Worm (Caenorhabditis elegans) whole organism, L1 larva: Measurements from ENCODE around the gene tbce-1.

Experiments
- efl-3 ChIP-seq: fragments of 200-800 bp; sonication (Bioruptor generic); optimal IDR thresholded peaks from 2 replicates; lab custom pipeline; 2018; ENCODE audit warnings: mild to moderate bottlenecking, missing genetic modification characterization, missing compliant biosample characterization
- egl-27 ChIP-seq, 2 experiments: fragments of 150-350 bp in 1 of 2; sonication (generic microtip); optimal IDR thresholded peaks; 3 replicates each; lab custom pipeline; 2017 to 2018; ENCODE audit warnings: missing biosample characterization in 2 of 2, missing genetic modification characterization in 2 of 2, missing genetic modification reagents in 2 of 2
- elt-2 ChIP-seq: sonication (generic microtip); optimal IDR thresholded peaks from 2 replicates; lab custom pipeline; 2016; ENCODE audit warnings: missing genetic modification characterization, mild to moderate bottlenecking, inconsistent platforms, missing compliant biosample characterization, missing genetic modification reagents
- mab-9 ChIP-seq: fragments of 200-800 bp; sonication (Bioruptor generic); IDR thresholded peaks from 2 replicates; pipeline ENCODE4 v1.3.6; 2022; ENCODE audit warnings: missing genetic modification reagents, missing genetic modification characterization, missing compliant biosample characterization
- nhr-11 ChIP-seq: fragments of 150-350 bp; optimal IDR thresholded peaks from 2 replicates; lab custom pipeline; 2014; ENCODE audit warnings: missing biosample characterization, missing genetic modification characterization
- nhr-19 ChIP-seq: fragments of 200-800 bp; sonication (Bioruptor generic); conservative IDR thresholded peaks from 2 replicates; pipeline ENCODE4 v1.3.6; 2022; ENCODE audit warnings: missing genetic modification characterization, missing compliant biosample characterization
- pqm-1 ChIP-seq: sonication (generic microtip); optimal IDR thresholded peaks from 3 replicates; lab custom pipeline; 2017; ENCODE audit warnings: missing biosample characterization, missing genetic modification characterization
- swsn-7 ChIP-seq: sonication (generic microtip); optimal IDR thresholded peaks from 2 replicates; lab custom pipeline; 2016; ENCODE audit warnings: missing genetic modification characterization, missing compliant biosample characterization

- no peak for TF ChIP-seq nhr-19 (GFP tag; lab: Robert Waterston, UW)
- no peak for TF ChIP-seq nhr-11 (tag; lab: Kevin White, UChicago)
- TF ChIP-seq efl-3 (GFP tag; lab: Kevin White, UChicago), result no peak
- no peak for TF ChIP-seq pqm-1 (tag; lab: Kevin White, UChicago)
- no peak for TF ChIP-seq egl-27 (tag; optimal IDR thresholded peaks at IDR 0.05; lab: Kevin White, UChicago)
- no peak for TF ChIP-seq elt-2 (tag; lab: Kevin White, UChicago)
- TF ChIP-seq mab-9 (GFP tag; lab: Robert Waterston, UW), result no peak
- TF ChIP-seq swsn-7 (tag; lab: Kevin White, UChicago), result no peak
These were observed 28.2 kb upstream of the tbce-1 start for ce11 chrIV:8266024-8266949.
